In genomic region chr2L:14685637-14686232, dm6 we compare ENCODE assay signal across 1 fruit fly cellular context.
A peak's percentile ranks its signal among the peaks of the same experiment; 100 is the strongest.
TF ChIP-seq lines count a peak whose summit lies in the region.

No protein-coding gene starts in this region.

TF ChIP-seq in whole organism, embryonic, 481 proteins besides CTCF, POLR2A, EP300 and RAD21 (continued from another document):
- TF ChIP-seq corto (GFP tag; optimal IDR thresholded peaks at IDR 0.05; lab: Kevin White, UChicago) (peak; percentile 57), btn (GFP tag; optimal IDR thresholded peaks at IDR 0.05; lab: Kevin White, UChicago) (peak; percentile 87), bab2 (GFP tag; optimal IDR thresholded peaks at IDR 0.05; lab: Kevin White, UChicago) (peak; percentile 89), ro (GFP tag; IDR thresholded peaks at IDR 0.05; lab: Robert Waterston, UW) (no peak), ab (GFP tag; optimal IDR thresholded peaks at IDR 0.05; lab: Kevin White, UChicago) (peak; percentile 27), dysf (GFP tag; IDR thresholded peaks at IDR 0.05; lab: Robert Waterston, UW) (peak; percentile 64; the same call in 1 of the 3 replicates), Bdp1 (GFP tag; optimal IDR thresholded peaks at IDR 0.05; lab: Kevin White, UChicago) (peak; percentile 85), CG10959 (GFP tag; IDR thresholded peaks at IDR 0.05; lab: Robert Waterston, UW) (peak; percentile 68), gfzf (GFP tag; optimal IDR thresholded peaks at IDR 0.05; lab: Kevin White, UChicago) (peak; percentile 15), sd (tag; optimal IDR thresholded peaks at IDR 0.05; lab: Kevin White, UChicago) (peak; percentile 54), odd (GFP tag; optimal IDR thresholded peaks at IDR 0.05; lab: Kevin White, UChicago) (peak; percentile 91), CG12744 (GFP tag; optimal IDR thresholded peaks at IDR 0.05; lab: Kevin White, UChicago) (peak; percentile 89), D19B (GFP tag; optimal IDR thresholded peaks at IDR 0.05; lab: Kevin White, UChicago) (peak; percentile 70), repo (GFP tag; optimal IDR thresholded peaks at IDR 0.05; lab: Kevin White, UChicago) (peak; percentile 91), Dp (GFP tag; optimal IDR thresholded peaks at IDR 0.05; lab: Kevin White, UChicago) (no peak), emc (GFP tag; optimal IDR thresholded peaks at IDR 0.05; lab: Kevin White, UChicago) (peak; percentile 66), CG7271 (tag; optimal IDR thresholded peaks at IDR 0.05; lab: Kevin White, UChicago) (peak; percentile 55), CG33213 (GFP tag; optimal IDR thresholded peaks at IDR 0.05; lab: Kevin White, UChicago) (peak; percentile 95), Poxn (GFP tag; IDR thresholded peaks at IDR 0.05; lab: Robert Waterston, UW) (peak; percentile 52; the same call in 1 of the 2 replicates), CG17829 (tag; optimal IDR thresholded peaks at IDR 0.05; lab: Kevin White, UChicago) (peak; percentile 50)
TF ChIP-seq in whole organism, embryonic: peak in this region for 379.
